Fruit fly (Drosophila melanogaster): ENCODE measurements around the gene CG31678.

The CG31678 gene

DNA sequence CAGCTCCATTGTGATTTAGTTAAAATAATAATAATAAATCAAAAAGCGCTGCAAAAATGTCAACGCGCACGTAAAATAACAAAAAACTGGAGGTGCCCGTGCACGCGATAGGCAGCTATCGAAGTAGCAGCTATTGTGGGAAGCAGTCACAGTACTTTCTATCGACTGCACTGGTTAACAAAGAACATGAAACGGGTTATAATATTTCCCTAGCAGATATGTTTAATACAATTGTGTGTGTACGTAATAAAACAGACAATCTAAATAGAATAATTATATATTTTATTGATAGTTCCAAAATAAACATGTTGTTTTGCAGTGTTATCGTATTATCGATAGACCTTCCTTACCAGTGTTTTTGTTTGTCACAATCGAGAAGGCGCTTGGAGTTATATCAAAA, at the start of gene CG31678, which contains the start of gene IKKepsilon:
CG31678 (minus strand) TSS at position 67 of the 400 bp plus-strand sequence.
IKKepsilon (plus strand) TSS at position 171 of the 400 bp plus-strand sequence.
- peak; percentile 47 for TF ChIP-seq lz (GFP tag; optimal IDR thresholded peaks at IDR 0.05)
- TF ChIP-seq CG10631 (GFP tag; optimal IDR thresholded peaks at IDR 0.05), result no peak
- TF ChIP-seq CG16779 (tag; optimal IDR thresholded peaks at IDR 0.05), result no peak
- TF ChIP-seq Blimp-1 (GFP tag; optimal IDR thresholded peaks at IDR 0.05), result no peak
- TF ChIP-seq CG10669 (GFP tag; optimal IDR thresholded peaks at IDR 0.05), result no peak
- peak; percentile 55 for TF ChIP-seq CG15336 (GFP tag; IDR thresholded peaks at IDR 0.05)
- TF ChIP-seq esn (GFP tag; optimal IDR thresholded peaks at IDR 0.05), result peak; percentile 51
- TF ChIP-seq CG3032 (tag; optimal IDR thresholded peaks at IDR 0.05), result peak; percentile 35
- no peak for TF ChIP-seq Eip93F (GFP tag; optimal IDR thresholded peaks at IDR 0.05)
- TF ChIP-seq CG6276 (GFP tag; optimal IDR thresholded peaks at IDR 0.05), result no peak
- TF ChIP-seq CG11294 (GFP tag; IDR thresholded peaks at IDR 0.05), result no peak
- no peak for TF ChIP-seq CG9139 (GFP tag; optimal IDR thresholded peaks at IDR 0.05)
- TF ChIP-seq salr (GFP tag; optimal IDR thresholded peaks at IDR 0.05), result no peak
- TF ChIP-seq Eip75B (GFP tag; optimal IDR thresholded peaks at IDR 0.05), result no peak
- no peak for TF ChIP-seq CG4318 (GFP tag; optimal IDR thresholded peaks at IDR 0.05)
- no peak for TF ChIP-seq Hr38 (GFP tag; optimal IDR thresholded peaks at IDR 0.05)
- peak; percentile 40; the same call in 1 of the 3 replicates for TF ChIP-seq CG8119 (GFP tag; IDR thresholded peaks at IDR 0.05)
- TF ChIP-seq Sox14 (GFP tag; optimal IDR thresholded peaks at IDR 0.05), result peak; percentile 81
- TF ChIP-seq CG34406 (GFP tag; optimal IDR thresholded peaks at IDR 0.05), result peak; percentile 11
- TF ChIP-seq CG6854 (GFP tag; optimal IDR thresholded peaks at IDR 0.05), result peak; percentile 6
- peak; percentile 46 for TF ChIP-seq CG3919 (GFP tag; optimal IDR thresholded peaks at IDR 0.05)
- TF ChIP-seq CG7368 (GFP tag; optimal IDR thresholded peaks at IDR 0.05), result no peak
- TF ChIP-seq cyc (GFP tag; optimal IDR thresholded peaks at IDR 0.05), result peak; percentile 25
- peak; percentile 56 for TF ChIP-seq Hr4 (GFP tag; optimal IDR thresholded peaks at IDR 0.05)
- TF ChIP-seq Sox15 (GFP tag; optimal IDR thresholded peaks at IDR 0.05), result no peak
- no peak for TF ChIP-seq vri (GFP tag; optimal IDR thresholded peaks at IDR 0.05)
- TF ChIP-seq fd59A (GFP tag; optimal IDR thresholded peaks at IDR 0.05), result no peak
- TF ChIP-seq Smox (GFP tag; optimal IDR thresholded peaks at IDR 0.05), result no peak
- peak; percentile 59; the same call in 2 of the 3 replicates for TF ChIP-seq eg (GFP tag; IDR thresholded peaks at IDR 0.05)
- peak; percentile 42 for TF ChIP-seq Ets96B (tag; optimal IDR thresholded peaks at IDR 0.05)
- no peak for TF ChIP-seq dac (GFP tag; optimal IDR thresholded peaks at IDR 0.05)
- peak; percentile 47 for TF ChIP-seq topi (GFP tag; optimal IDR thresholded peaks at IDR 0.05)
- no peak for TF ChIP-seq Lpt (GFP tag; optimal IDR thresholded peaks at IDR 0.05)
- TF ChIP-seq CG8319 (GFP tag; optimal IDR thresholded peaks at IDR 0.05), result no peak
- no peak for TF ChIP-seq ss (GFP tag; optimal IDR thresholded peaks at IDR 0.05)
- peak; percentile 56 for TF ChIP-seq acj6 (GFP tag; optimal IDR thresholded peaks at IDR 0.05)
- no peak for TF ChIP-seq spab (GFP tag; optimal IDR thresholded peaks at IDR 0.05)
- no peak for TF ChIP-seq Sox102F (GFP tag; optimal IDR thresholded peaks at IDR 0.05)
- peak; percentile 14; the same call in 1 of the 2 replicates for TF ChIP-seq Gug (GFP tag; IDR thresholded peaks at IDR 0.05)
- no peak for TF ChIP-seq CG11902 (GFP tag; optimal IDR thresholded peaks at IDR 0.05)
- peak; percentile 43; the same call in 2 of the 3 replicates for TF ChIP-seq CG6163 (GFP tag; IDR thresholded peaks at IDR 0.05)
- no peak for TF ChIP-seq fd85E (GFP tag; optimal IDR thresholded peaks at IDR 0.05)
- TF ChIP-seq Hr39 (GFP tag; optimal IDR thresholded peaks at IDR 0.05), result no peak
- peak; percentile 2 for TF ChIP-seq CG8632 (GFP tag; optimal IDR thresholded peaks at IDR 0.05)
- TF ChIP-seq achi (GFP tag; optimal IDR thresholded peaks at IDR 0.05), result peak; percentile 50
- no peak for TF ChIP-seq CG6808 (GFP tag; optimal IDR thresholded peaks at IDR 0.05)
- TF ChIP-seq OdsH (GFP tag; optimal IDR thresholded peaks at IDR 0.05), result peak; percentile 68
- TF ChIP-seq Ets21C (GFP tag; optimal IDR thresholded peaks at IDR 0.05), result no peak
- TF ChIP-seq CG32006 (GFP tag; optimal IDR thresholded peaks at IDR 0.05), result peak; percentile 39
- TF ChIP-seq Eip78C (GFP tag), result peak; percentile 67
- peak; percentile 45 for TF ChIP-seq CG6792 (GFP tag; optimal IDR thresholded peaks at IDR 0.05)
- no peak for TF ChIP-seq net (GFP tag; optimal IDR thresholded peaks at IDR 0.05)
- peak; percentile 58 for TF ChIP-seq pdm3 (GFP tag; optimal IDR thresholded peaks at IDR 0.05)

Data from whole organism, prepupa.